Worm (Caenorhabditis elegans): ENCODE measurements around the gene M03E7.1.
"Not testable (repeated sequence)": the region's sequence is repeated elsewhere in the genome, so short reads cannot be mapped to it uniquely, and the experiment has no call there.

Gene M03E7.1

DNA sequence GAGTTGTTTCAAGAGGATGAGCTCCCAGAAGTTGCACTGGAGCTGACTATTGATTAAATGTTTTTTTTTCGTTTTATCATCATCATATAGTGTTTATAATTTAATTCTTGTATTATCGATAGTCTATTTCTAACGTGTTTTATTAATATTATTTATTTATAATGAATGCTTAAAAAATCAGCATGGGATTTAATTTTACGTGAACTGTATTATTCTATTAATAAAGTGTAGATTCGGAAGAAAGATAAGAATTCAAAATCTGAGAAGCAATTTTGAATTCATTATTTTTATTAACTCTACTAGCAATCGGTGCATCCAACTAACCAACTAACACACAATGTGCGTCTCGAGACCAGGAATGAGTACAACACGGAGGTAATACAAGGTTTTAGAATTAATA, 41.8 kb downstream of the M03E7.1 start, which contains the start of gene C14C11.1:
Gene C14C11.1, plus strand, starts transcription at position 301 of the 400 bp plus-strand sequence.
- not testable (repeated sequence) for TF ChIP-seq gmeb-2, pax-1, ceh-18 (tag; optimal IDR thresholded peaks at IDR 0.05)

DNA sequence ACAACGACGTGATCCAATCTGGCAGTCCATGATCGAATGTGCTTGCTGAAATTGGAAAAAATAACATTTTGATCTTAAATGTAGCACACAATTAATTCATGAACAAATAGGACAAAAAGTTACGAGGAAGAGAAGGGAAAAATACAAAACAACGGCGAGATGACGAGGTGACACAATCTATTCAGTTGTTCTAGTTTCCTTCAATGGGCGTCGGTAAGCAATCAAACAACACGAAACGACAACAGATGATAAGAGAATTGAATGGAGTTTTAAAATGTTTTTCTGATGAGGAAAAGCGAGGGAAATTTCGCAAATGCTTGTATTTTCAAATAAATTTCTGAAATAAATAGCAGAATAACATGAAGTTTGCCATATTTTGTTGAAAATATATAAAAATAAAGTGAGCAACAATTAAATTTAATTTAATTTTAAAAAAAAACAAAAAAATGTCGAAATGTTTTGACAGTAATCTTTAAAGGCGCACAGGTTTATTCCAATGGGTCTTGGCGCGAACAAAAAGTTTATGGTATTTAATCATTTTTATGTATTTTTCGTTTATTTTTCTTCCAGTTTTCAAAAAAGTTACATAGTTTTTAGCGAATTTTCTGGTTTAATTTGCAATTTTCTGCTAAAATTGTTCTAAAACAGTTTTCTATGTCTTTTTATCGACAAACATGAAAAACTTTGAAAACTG, 44.7 kb downstream of the M03E7.1 start, which contains the start of gene C14C11.7:
Gene C14C11.7, minus strand, starts transcription at position 51 of the 694 bp plus-strand sequence.
- TF ChIP-seq pros-1 (tag; optimal IDR thresholded peaks at IDR 0.05), result no peak
- no peak for TF ChIP-seq dve-1 (tag; optimal IDR thresholded peaks at IDR 0.05)
- no peak for TF ChIP-seq fkh-10 (GFP tag; optimal IDR thresholded peaks at IDR 0.05)
- no peak for TF ChIP-seq mec-3 (tag; optimal IDR thresholded peaks at IDR 0.05; ENCODE audit: borderline replicate concordance)
- TF ChIP-seq ceh-31 (tag; optimal IDR thresholded peaks at IDR 0.05), result no peak
- TF ChIP-seq hlh-6 (tag; optimal IDR thresholded peaks at IDR 0.05), result no peak
- no peak for TF ChIP-seq pha-4 (tag; optimal IDR thresholded peaks at IDR 0.05)
- TF ChIP-seq ttx-3 (tag; optimal IDR thresholded peaks at IDR 0.05), result no peak
- no peak for TF ChIP-seq eyg-1 (tag; optimal IDR thresholded peaks at IDR 0.05)
- TF ChIP-seq ztf-16 (tag; optimal IDR thresholded peaks at IDR 0.05), result no peak
- TF ChIP-seq nfya-1 (tag; optimal IDR thresholded peaks at IDR 0.05), result no peak
- TF ChIP-seq gmeb-2 (tag; optimal IDR thresholded peaks at IDR 0.05), result no peak
- no peak for TF ChIP-seq ceh-30 (tag; optimal IDR thresholded peaks at IDR 0.05)
- no peak for TF ChIP-seq hlh-15 (tag; optimal IDR thresholded peaks at IDR 0.05)
- no peak for TF ChIP-seq nhr-232 (tag; optimal IDR thresholded peaks at IDR 0.05)

DNA sequence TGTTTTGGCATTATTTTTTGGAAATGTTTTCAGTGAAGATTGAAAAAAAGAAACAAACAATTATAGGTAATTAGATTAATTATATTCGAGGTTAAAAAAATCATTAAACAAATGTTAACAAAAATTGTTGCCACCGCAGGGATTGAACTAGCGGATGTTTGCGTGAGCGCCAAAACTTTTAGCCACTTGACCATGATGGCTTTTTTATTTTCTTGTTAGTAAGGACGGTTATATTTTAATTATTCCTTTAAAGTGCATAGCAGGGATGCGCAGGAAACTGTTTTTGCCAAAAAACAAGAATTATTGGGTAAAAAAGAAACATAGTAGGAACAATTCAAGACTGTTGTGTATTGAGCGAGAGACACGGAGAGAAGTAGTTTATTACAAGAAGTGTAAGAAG, 45.8 kb downstream of the M03E7.1 start:
- TF ChIP-seq ref-2 (tag; optimal IDR thresholded peaks at IDR 0.05), result no peak
- no peak for TF ChIP-seq zip-5 (tag; optimal IDR thresholded peaks at IDR 0.05)
- TF ChIP-seq T23F11.4 (GFP tag; optimal IDR thresholded peaks at IDR 0.05), result no peak
- no peak for TF ChIP-seq F13H6.1 (tag; optimal IDR thresholded peaks at IDR 0.05)
- no peak for TF ChIP-seq sdc-2 (tag; optimal IDR thresholded peaks at IDR 0.05)
- no peak for TF ChIP-seq ceh-18 (tag; optimal IDR thresholded peaks at IDR 0.05)
- no peak for TF ChIP-seq syd-9 (tag; optimal IDR thresholded peaks at IDR 0.05)
- no peak for TF ChIP-seq madf-2 (tag; optimal IDR thresholded peaks at IDR 0.05)
- TF ChIP-seq unc-3 (GFP tag; conservative IDR thresholded peaks at IDR 0.05), result no peak
- no peak for TF ChIP-seq unc-3 (tag; optimal IDR thresholded peaks at IDR 0.05)
- no peak for TF ChIP-seq sox-2 (GFP tag; IDR thresholded peaks at IDR 0.05)
- TF ChIP-seq pha-4 (tag; optimal IDR thresholded peaks at IDR 0.05), result no peak
- no peak for TF ChIP-seq ttx-3 (tag; optimal IDR thresholded peaks at IDR 0.05)

DNA sequence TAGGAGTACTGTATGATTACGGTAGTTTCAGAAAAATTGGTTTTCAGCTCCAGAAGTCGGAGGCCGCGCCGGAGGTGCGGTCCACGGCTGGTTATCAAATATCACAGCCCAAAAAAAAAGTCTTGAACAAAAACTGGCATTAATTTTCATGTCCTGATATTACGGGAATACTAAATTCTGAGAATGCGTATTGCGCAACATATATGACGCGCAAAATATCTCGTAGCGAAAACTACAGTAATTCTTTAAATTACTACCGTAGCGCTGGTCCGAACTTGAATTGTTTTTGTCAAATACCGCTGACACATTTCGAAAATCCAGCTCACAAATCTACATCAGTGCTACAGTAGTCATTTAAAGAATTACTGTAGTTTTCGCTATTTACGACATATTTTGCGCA, 47.5 kb downstream of the M03E7.1 start:
- TF ChIP-seq fkh-6 (tag; optimal IDR thresholded peaks at IDR 0.05), result no peak
- TF ChIP-seq ceh-34 (tag; optimal IDR thresholded peaks at IDR 0.05), result no peak
- no peak for TF ChIP-seq unc-42 (tag; optimal IDR thresholded peaks at IDR 0.05)
- TF ChIP-seq lin-11 (tag; optimal IDR thresholded peaks at IDR 0.05), result no peak
- TF ChIP-seq ceh-9 (tag; optimal IDR thresholded peaks at IDR 0.05), result no peak
- no peak for TF ChIP-seq ceh-30 (tag; optimal IDR thresholded peaks at IDR 0.05)
- no peak for TF ChIP-seq npax-4 (tag; optimal IDR thresholded peaks at IDR 0.05)
- no peak for TF ChIP-seq tbx-7 (tag; optimal IDR thresholded peaks at IDR 0.05)
- TF ChIP-seq sox-4 (tag; optimal IDR thresholded peaks at IDR 0.05), result no peak
- TF ChIP-seq fax-1 (tag; optimal IDR thresholded peaks at IDR 0.05), result no peak
- TF ChIP-seq nfya-1 (tag; optimal IDR thresholded peaks at IDR 0.05), result no peak
- no peak for TF ChIP-seq mec-3 (tag; optimal IDR thresholded peaks at IDR 0.05; ENCODE audit: borderline replicate concordance)
- no peak for TF ChIP-seq pros-1 (tag; optimal IDR thresholded peaks at IDR 0.05)
- no peak for TF ChIP-seq elt-2 (tag; optimal IDR thresholded peaks at IDR 0.05)
- no peak for TF ChIP-seq elt-4 (tag; optimal IDR thresholded peaks at IDR 0.05)
